Worm (Caenorhabditis elegans): Measurements from ENCODE around the gene papl-1.
A peak's percentile ranks its signal among the peaks of the same experiment; 100 is the strongest.

The papl-1 gene

DNA sequence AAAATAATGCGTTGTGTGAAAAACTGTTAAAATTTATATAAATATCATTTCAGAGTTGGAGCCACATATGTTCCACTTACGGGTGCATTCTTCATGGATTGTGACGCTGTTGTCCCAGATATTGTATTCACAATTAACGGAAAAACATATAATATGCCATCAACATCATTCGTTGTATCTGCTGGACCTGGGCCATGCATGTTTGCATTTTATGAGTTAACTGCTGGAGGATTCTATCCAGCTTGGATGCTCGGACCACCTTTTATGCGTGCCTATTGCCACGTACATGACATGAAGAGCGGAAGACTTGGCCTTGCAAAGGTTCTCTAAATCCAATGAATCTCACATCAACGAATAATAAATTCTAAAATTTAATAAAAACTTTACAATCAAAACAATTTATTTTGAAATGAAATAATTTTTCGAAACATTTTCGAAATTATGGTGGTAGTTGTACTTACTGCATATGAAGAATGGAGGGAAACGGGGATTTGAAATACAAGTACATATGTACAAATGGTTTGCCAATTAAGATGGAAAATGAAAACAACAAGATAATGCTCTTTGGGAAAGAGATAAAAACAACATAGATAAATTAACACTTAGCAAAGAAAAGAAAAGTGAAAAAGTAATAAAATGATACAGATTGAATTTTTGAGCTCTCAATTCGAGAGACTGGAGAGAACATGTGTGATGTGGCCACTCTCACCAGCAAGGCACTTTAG, 15.6 kb downstream of the papl-1 start (continued):
- TF ChIP-seq dmd-4 (tag; optimal IDR thresholded peaks at IDR 0.05; ENCODE audit: borderline replicate concordance) (no peak), ceh-24 (tag; optimal IDR thresholded peaks at IDR 0.05) (no peak), sdc-2 (tag; optimal IDR thresholded peaks at IDR 0.05) (no peak), sox-2 (GFP tag; IDR thresholded peaks at IDR 0.05) (no peak), ceh-31 (tag; optimal IDR thresholded peaks at IDR 0.05) (no peak)

DNA sequence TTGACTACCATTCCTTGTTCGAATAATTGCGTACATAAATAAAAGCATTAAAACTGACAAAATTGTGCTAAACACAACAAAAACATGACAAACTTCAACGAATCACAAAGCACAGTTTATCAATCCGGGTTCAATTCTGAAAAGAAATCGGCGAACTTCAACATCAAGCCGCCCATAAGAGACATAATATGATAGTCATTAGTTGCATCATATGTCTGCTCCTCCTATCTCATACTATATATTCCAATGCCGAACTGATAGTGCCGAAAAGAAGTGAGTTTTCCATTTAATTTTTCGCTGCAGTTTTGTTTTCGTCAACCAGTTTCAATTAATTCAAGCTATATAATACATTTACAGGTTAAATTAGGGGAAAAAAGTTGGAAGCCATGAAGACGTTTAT, 17.9 kb downstream of the papl-1 start, which contains the start of gene hrg-7:
hrg-7 (plus strand) TSS at position 358 of the 400 bp plus-strand sequence.
- TF ChIP-seq nhr-11 (tag; optimal IDR thresholded peaks at IDR 0.05): no peak
- TF ChIP-seq ceh-45 (GFP tag; IDR thresholded peaks at IDR 0.05): no peak
- TF ChIP-seq tbx-2 (tag; optimal IDR thresholded peaks at IDR 0.05): no peak
- no peak for TF ChIP-seq C08G9.2 (tag; optimal IDR thresholded peaks at IDR 0.05)
- no peak for TF ChIP-seq fkh-10 (GFP tag; optimal IDR thresholded peaks at IDR 0.05)
- TF ChIP-seq pha-4 (tag; optimal IDR thresholded peaks at IDR 0.05): no peak
- TF ChIP-seq pag-3 (tag; optimal IDR thresholded peaks at IDR 0.05; ENCODE audit: borderline replicate concordance): no peak
- TF ChIP-seq che-1 (tag; optimal IDR thresholded peaks at IDR 0.05): no peak
- TF ChIP-seq ref-2 (tag; optimal IDR thresholded peaks at IDR 0.05): no peak
- no peak for TF ChIP-seq pqm-1 (tag; optimal IDR thresholded peaks at IDR 0.05)
- TF ChIP-seq pax-1 (tag; optimal IDR thresholded peaks at IDR 0.05): no peak
- no peak for TF ChIP-seq K02D7.2 (tag; optimal IDR thresholded peaks at IDR 0.05)
- TF ChIP-seq tbx-7 (tag; optimal IDR thresholded peaks at IDR 0.05): no peak
- no peak for TF ChIP-seq lin-11 (tag; optimal IDR thresholded peaks at IDR 0.05)
- no peak for TF ChIP-seq unc-42 (tag; optimal IDR thresholded peaks at IDR 0.05)

DNA sequence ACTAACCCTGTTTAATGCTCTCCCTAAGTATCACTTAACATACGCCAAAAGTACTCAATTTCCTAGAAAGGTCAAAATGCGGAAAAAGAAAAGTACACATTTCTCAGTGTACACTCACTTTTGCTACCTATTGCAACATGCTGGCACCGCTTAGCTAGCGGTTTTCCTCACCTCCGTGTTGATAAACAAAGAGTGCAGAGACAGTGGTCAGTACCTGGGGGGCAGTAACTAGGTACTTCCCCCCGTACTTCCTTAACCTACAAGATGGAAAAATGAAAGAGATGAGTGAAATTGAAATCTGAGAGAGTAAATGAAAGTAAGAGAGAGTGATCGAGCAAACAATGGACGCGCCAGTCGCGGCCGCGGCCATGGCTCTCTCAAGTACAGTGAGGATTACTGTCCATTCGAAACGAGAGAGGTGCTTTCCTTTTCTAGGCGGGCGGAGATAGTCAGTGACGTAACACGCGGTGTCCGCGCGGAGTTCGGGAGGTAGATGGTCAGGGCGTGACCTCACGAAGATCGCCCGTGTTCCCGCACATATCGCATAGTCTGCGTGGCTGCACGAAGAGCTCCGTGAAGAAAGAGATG, 23.3 kb downstream of the papl-1 start, which contains the start of gene cky-1:
cky-1 (plus strand) TSS at position 538 of the 588 bp plus-strand sequence.
- TF ChIP-seq tbx-2 (tag; optimal IDR thresholded peaks at IDR 0.05): peak; percentile 35
- TF ChIP-seq ztf-16 (tag; optimal IDR thresholded peaks at IDR 0.05): no peak
- TF ChIP-seq pha-4 (tag; optimal IDR thresholded peaks at IDR 0.05): no peak
- TF ChIP-seq odd-2 (tag; optimal IDR thresholded peaks at IDR 0.05): no peak
- TF ChIP-seq unc-42 (tag; optimal IDR thresholded peaks at IDR 0.05): no peak
- no peak for TF ChIP-seq ttx-3 (tag; optimal IDR thresholded peaks at IDR 0.05)
- TF ChIP-seq elt-2 (tag; optimal IDR thresholded peaks at IDR 0.05): no peak

DNA sequence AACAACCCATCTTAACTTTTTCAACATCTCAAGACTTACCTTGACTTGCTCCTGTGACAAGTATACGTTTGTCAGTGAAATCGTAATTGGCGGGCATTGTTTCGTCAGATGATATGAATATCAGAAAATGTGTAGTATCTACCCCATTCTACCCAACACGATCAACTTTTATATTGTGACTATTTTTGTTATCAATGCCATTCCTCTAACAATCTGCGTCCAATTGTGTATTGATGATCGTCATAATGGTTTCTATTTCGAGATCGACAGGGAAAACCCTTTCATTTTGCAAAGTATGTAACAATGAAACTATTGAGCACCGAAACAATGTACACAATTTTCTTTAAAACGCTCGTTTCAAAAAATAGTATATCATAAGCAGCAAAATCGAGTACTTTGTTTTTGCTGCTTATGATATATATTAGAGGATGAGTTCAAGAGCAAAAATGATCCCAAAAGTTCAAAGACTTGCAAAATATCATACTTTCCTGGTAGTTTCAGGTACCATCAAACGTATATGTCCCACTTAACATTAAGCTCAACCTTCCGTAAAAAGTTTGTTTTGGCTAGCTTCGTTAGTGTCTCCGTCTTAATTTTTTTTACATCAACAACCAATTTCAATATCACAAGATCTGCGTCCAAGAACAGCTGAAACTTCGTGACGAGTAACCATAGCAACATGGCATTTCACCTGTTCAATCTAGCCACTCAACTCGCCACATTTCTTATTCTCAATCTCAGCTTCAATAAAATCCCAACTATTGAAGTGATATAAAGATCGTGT, 25.9 kb downstream of the papl-1 start, which contains the start of the genes dhs-21 and xbx-9:
dhs-21 (minus strand) TSS at position 181 of the 784 bp plus-strand sequence.
xbx-9 (plus strand) TSS at position 734 of the 784 bp plus-strand sequence.
- TF ChIP-seq mec-3 (tag; optimal IDR thresholded peaks at IDR 0.05; ENCODE audit: borderline replicate concordance) (no peak), ceh-24 (tag; optimal IDR thresholded peaks at IDR 0.05) (no peak), ref-2 (tag; optimal IDR thresholded peaks at IDR 0.05) (no peak), elt-2 (tag; optimal IDR thresholded peaks at IDR 0.05) (peak; percentile 62), ceh-22 (tag; optimal IDR thresholded peaks at IDR 0.05) (no peak)

DNA sequence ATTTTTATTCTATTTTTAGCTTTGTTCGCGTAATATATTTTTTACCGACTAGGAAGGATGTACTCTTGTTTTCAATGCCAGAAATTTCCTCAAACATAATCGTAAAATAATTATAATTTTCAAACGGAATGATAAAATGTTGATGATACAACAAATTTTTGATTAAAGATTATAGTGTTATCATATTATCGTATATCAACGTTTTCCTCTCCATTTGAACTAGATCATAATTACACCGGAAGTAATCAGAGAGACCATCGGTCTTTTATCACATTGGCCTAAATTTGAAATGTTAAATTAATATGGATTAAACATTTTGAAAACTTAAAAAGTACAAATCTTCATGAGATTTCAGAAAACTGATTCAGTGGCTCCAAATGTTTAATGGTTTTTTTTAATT, 26.8 kb downstream of the papl-1 start:
- TF ChIP-seq elt-2 (tag; optimal IDR thresholded peaks at IDR 0.05): peak; percentile 80
- no peak for TF ChIP-seq nfya-1 (tag; optimal IDR thresholded peaks at IDR 0.05)

DNA sequence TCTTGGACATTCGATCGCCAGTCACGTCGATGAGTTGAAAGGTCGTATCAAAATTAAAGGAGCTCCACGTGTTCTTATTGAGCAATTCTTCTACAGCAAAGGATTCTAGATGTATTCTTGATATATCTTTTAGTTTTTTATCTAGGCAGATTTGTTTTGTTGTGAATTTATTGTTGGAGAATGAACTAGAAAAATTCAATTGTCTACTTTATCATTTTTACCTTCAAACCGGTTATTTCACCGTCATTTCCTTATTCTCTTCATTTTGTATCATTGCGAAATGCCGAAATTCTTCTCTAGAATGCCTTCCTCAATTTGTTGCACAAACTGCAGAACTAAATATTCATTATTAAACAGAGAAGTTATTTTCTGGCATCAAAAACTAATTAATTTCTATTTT, 30.3 kb downstream of the papl-1 start, which contains the start of gene R11D1.10:
R11D1.10 (plus strand) TSS at position 301 of the 400 bp plus-strand sequence.
- TF ChIP-seq tbx-2 (tag; optimal IDR thresholded peaks at IDR 0.05): no peak
- TF ChIP-seq ceh-24 (tag; optimal IDR thresholded peaks at IDR 0.05): no peak
- no peak for TF ChIP-seq ceh-6 (GFP tag; optimal IDR thresholded peaks at IDR 0.05)
- no peak for TF ChIP-seq ceh-22 (tag; optimal IDR thresholded peaks at IDR 0.05)
- no peak for TF ChIP-seq unc-3 (GFP tag; conservative IDR thresholded peaks at IDR 0.05)
- TF ChIP-seq unc-3 (tag; optimal IDR thresholded peaks at IDR 0.05): no peak
- TF ChIP-seq pros-1 (tag; optimal IDR thresholded peaks at IDR 0.05): no peak
- TF ChIP-seq pha-4 (tag; optimal IDR thresholded peaks at IDR 0.05): no peak
- no peak for TF ChIP-seq nfya-1 (tag; optimal IDR thresholded peaks at IDR 0.05)
- no peak for TF ChIP-seq nhr-11 (tag; optimal IDR thresholded peaks at IDR 0.05)
- no peak for TF ChIP-seq nhr-232 (tag; optimal IDR thresholded peaks at IDR 0.05)
- TF ChIP-seq ceh-34 (tag; optimal IDR thresholded peaks at IDR 0.05): no peak
- TF ChIP-seq pqm-1 (tag; optimal IDR thresholded peaks at IDR 0.05): no peak
- no peak for TF ChIP-seq K02D7.2 (tag; optimal IDR thresholded peaks at IDR 0.05)
- no peak for TF ChIP-seq lin-11 (tag; optimal IDR thresholded peaks at IDR 0.05)
- TF ChIP-seq gmeb-2 (tag; optimal IDR thresholded peaks at IDR 0.05): no peak
- no peak for TF ChIP-seq ttx-3 (tag; optimal IDR thresholded peaks at IDR 0.05)
- TF ChIP-seq pax-1 (tag; optimal IDR thresholded peaks at IDR 0.05): no peak
- TF ChIP-seq dmd-4 (tag; optimal IDR thresholded peaks at IDR 0.05; ENCODE audit: borderline replicate concordance): no peak
- no peak for TF ChIP-seq ets-4 (tag; optimal IDR thresholded peaks at IDR 0.05)

Data from whole organism, late embryonic.